Fruit fly (Drosophila melanogaster) whole organism, adult: ENCODE data around the gene Takl2.

Experiments
- CG7045 ChIP-seq: fragments of 200-800 bp; sonication (Bioruptor generic); optimal IDR thresholded peaks from 2 replicates; lab custom pipeline; 2017; ENCODE audit warnings: missing biosample characterization, mild to moderate bottlenecking, missing genetic modification characterization
- Hr96 ChIP-seq: fragments of 200-800 bp; sonication (Bioruptor generic); optimal IDR thresholded peaks from 2 replicates; lab custom pipeline; 2016; ENCODE audit warnings: missing biosample characterization, missing genetic modification characterization
- Mnt ChIP-seq: fragments of 200-800 bp; sonication (Bioruptor generic); optimal IDR thresholded peaks from 2 replicates; lab custom pipeline; 2016; ENCODE audit warnings: missing biosample characterization, mild to moderate bottlenecking, missing genetic modification characterization
- bab1 ChIP-seq: fragments of 200-800 bp; sonication (Bioruptor generic); optimal IDR thresholded peaks from 3 replicates; lab custom pipeline; 2019; ENCODE audit warnings: missing biosample characterization, mild to moderate bottlenecking, missing genetic modification characterization, moderate library complexity
- cic ChIP-seq: fragments of 200-800 bp; sonication (Bioruptor generic); optimal IDR thresholded peaks from 2 replicates; lab custom pipeline; 2017; ENCODE audit warnings: missing biosample characterization, mild to moderate bottlenecking, missing genetic modification characterization, moderate library complexity
- pad ChIP-seq: fragments of 200-800 bp; sonication (Bioruptor generic); optimal IDR thresholded peaks from 3 replicates; lab custom pipeline; 2017; ENCODE audit warnings: missing biosample characterization, missing genetic modification characterization, mild to moderate bottlenecking, moderate library complexity, missing genetic modification reagents
- tj ChIP-seq: fragments of 200-800 bp; sonication (Bioruptor generic); optimal IDR thresholded peaks from 3 replicates; lab custom pipeline; 2017; ENCODE audit warnings: missing biosample characterization, mild to moderate bottlenecking, missing genetic modification characterization, moderate library complexity

DNA sequence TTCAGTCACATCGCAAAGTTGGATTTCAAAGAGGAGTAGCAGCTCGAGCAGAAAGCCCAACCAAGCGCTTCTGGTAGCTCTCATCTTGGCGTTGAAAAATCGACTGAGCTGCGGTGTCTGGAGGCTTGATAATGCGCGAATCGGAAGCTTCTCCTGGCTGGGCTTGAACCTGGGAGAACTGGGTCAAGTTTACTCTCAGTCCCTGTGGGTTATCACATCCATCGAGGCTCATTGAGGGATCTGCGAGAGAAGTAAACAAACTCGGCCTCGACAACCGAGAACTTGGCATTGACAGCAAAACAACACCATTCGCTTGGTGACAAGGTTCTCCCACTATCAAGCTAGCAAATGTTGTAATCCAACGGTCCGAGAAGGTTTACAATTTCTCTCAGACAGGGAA is 27.3 kb upstream of the Takl2 start, which contains the start of gene Nepl13:
- TF ChIP-seq Hr96 (no peak), CG7045 (no peak), bab1 (GFP tag; lab: Kevin White, UChicago) (no peak), tj (GFP tag; lab: Kevin White, UChicago) (no peak), Mnt (GFP tag; lab: Kevin White, UChicago) (no peak), pad (GFP tag; lab: Kevin White, UChicago) (no peak), cic (peak; percentile 46)
